Worm (Caenorhabditis elegans) whole organism, early embryonic: ENCODE measurements around the gene C54F6.20.
"Not testable (repeated sequence)": the region's sequence is repeated elsewhere in the genome, so short reads cannot be mapped to it uniquely, and the experiment has no call there.

Experiments used
- B0310.2 ChIP-seq: sonication (generic microtip); optimal IDR thresholded peaks from 2 replicates; lab custom pipeline; 2016; ENCODE audit warnings: mild to moderate bottlenecking, missing genetic modification characterization, missing compliant biosample characterization
- F13C5.2 ChIP-seq: sonication (generic microtip); optimal IDR thresholded peaks from 2 replicates; lab custom pipeline; 2017; ENCODE audit warnings: mild to moderate bottlenecking, missing genetic modification characterization, inconsistent platforms, missing compliant biosample characterization
- aly-1 ChIP-seq: sonication (generic microtip); optimal IDR thresholded peaks from 2 replicates; lab custom pipeline; 2016; ENCODE audit warnings: missing genetic modification characterization, missing compliant biosample characterization
- ama-1 ChIP-seq: fragments of 150-350 bp; optimal IDR thresholded peaks from 2 replicates; lab custom pipeline; 2014
- ceh-36 ChIP-seq: sonication (generic microtip); optimal IDR thresholded peaks from 2 replicates; lab custom pipeline; 2016; ENCODE audit warnings: missing genetic modification characterization, inconsistent platforms, missing compliant biosample characterization
- flt-1 ChIP-seq: fragments of 200-800 bp; sonication (Bioruptor generic); IDR thresholded peaks from 2 replicates; pipeline ENCODE4 v1.3.6; 2022; ENCODE audit warnings: missing genetic modification characterization, missing compliant biosample characterization
- hmbx-1 ChIP-seq: sonication (generic microtip); optimal IDR thresholded peaks from 2 replicates; lab custom pipeline; 2016; ENCODE audit warnings: mild to moderate bottlenecking, missing genetic modification characterization, missing compliant biosample characterization
- hmg-4 ChIP-seq: fragments of 200-800 bp; sonication (Bioruptor generic); optimal IDR thresholded peaks from 2 replicates; lab custom pipeline; 2018; ENCODE audit warnings: mild to moderate bottlenecking, missing genetic modification characterization, missing compliant biosample characterization
- hnd-1 ChIP-seq: sonication (generic microtip); optimal IDR thresholded peaks from 2 replicates; lab custom pipeline; 2016; ENCODE audit warnings: missing genetic modification characterization, missing compliant biosample characterization
- pes-1 ChIP-seq: fragments of 200-800 bp; sonication (Bioruptor generic); IDR thresholded peaks from 2 replicates; pipeline ENCODE4 v1.3.6; 2022; ENCODE audit warnings: missing genetic modification reagents, missing genetic modification characterization, missing compliant biosample characterization
- sea-1 ChIP-seq: fragments of 200-800 bp; sonication (Bioruptor generic); conservative IDR thresholded peaks from 2 replicates; pipeline ENCODE4 v1.3.6; 2022; ENCODE audit warnings: missing genetic modification characterization, missing compliant biosample characterization
- tbx-11 ChIP-seq: fragments of 200-800 bp; sonication (Bioruptor generic); IDR thresholded peaks from 2 replicates; pipeline ENCODE4 v1.3.6; 2022; ENCODE audit warnings: missing genetic modification characterization, missing compliant biosample characterization
- tbx-37 ChIP-seq: fragments of 200-800 bp; sonication (Bioruptor generic); conservative IDR thresholded peaks from 2 replicates; pipeline ENCODE4 v1.3.6; 2022; ENCODE audit warnings: missing genetic modification reagents, missing genetic modification characterization, missing compliant biosample characterization
- tra-4 ChIP-seq: sonication (generic microtip); optimal IDR thresholded peaks from 2 replicates; lab custom pipeline; 2017; ENCODE audit warnings: missing genetic modification characterization, missing compliant biosample characterization

DNA sequence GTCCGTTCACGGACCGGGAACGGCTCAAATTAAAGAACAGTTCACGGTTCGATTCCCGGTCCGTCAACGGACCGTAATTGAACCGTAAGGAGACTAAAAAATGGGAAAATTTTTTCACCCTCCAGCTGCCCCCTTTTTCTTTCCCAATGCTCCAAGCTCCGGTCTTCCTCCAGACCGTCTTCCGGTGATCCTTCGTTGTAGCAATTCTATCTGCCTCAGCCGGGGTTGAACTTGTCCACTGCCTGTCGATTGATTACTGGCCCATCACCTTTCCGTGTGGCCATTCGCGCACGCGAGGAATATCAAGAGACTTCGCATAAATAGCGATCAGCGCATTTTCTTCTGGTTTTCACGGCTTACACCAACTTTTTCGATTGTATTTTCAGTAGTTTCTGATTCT, 24.0 kb downstream of the C54F6.20 start:
- TF ChIP-seq aly-1 (tag; lab: Kevin White, UChicago); hmg-4 (GFP tag; lab: Kevin White, UChicago); hmbx-1; F13C5.2 (tag; lab: Kevin White, UChicago); tra-4; B0310.2 (tag; lab: Kevin White, UChicago); ama-1 (lab: Kevin White, UChicago); tbx-37 (GFP tag; lab: Robert Waterston, UW); sea-1; ceh-36 (tag; lab: Kevin White, UChicago); hnd-1 (tag; lab: Kevin White, UChicago): not testable (repeated sequence)
- TF ChIP-seq pes-1 (GFP tag; lab: Robert Waterston, UW) (peak; percentile 76), flt-1 (peak; percentile 56; the same call in 1 of the 2 replicates), tbx-11 (GFP tag; lab: Robert Waterston, UW) (peak; percentile 70)
